Fruit fly (Drosophila melanogaster) ovary, adult (tissue): Measurements from ENCODE around the gene CG4593.

ENCODE experiments used
- CG17801 ChIP-seq: fragments of 200-800 bp; optimal IDR thresholded peaks from 2 replicates; lab custom pipeline; 2019; ENCODE audit warnings: missing biosample characterization, mild to moderate bottlenecking, missing genetic modification characterization, moderate library complexity; ENCODE audit not compliant: partially characterized antibody

CG4593 gene

DNA sequence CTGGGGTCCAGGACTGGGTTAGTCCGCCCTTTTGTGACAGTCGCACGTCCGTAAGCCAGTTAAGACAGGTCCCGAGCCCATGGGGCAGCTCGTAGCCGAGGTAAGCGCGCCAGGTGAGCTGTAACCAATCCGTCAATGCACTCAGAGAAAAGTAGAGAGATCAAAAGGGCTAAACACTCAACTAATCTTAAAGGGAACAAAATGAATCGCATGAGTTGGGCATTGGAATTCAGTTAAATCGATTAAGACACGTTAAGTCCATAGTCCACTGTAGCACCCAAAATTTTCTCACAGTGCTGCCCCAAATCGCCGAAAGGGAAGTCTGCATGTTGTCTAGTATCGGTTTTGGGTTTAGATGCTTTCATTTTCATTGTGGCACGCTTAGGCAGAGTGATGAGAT, 49.9 kb downstream of the CG4593 start:
- no peak for TF ChIP-seq CG17801 (GFP tag; lab: Kevin White, UChicago)
